Worm (Caenorhabditis elegans) whole organism, L4 larva: ENCODE measurements around the gene F53F8.7.

ENCODE experiments used
- F26F4.8 ChIP-seq: fragments of 200-800 bp; sonication (Bioruptor generic); conservative IDR thresholded peaks from 2 replicates; pipeline ENCODE4 v1.3.6; 2022; ENCODE audit warnings: missing genetic modification characterization, missing compliant biosample characterization
- F44E2.7 ChIP-seq: fragments of 200-800 bp; sonication (Bioruptor generic); IDR thresholded peaks from 2 replicates; pipeline ENCODE4 v2.1.2; 2022; ENCODE audit warnings: missing genetic modification characterization, missing compliant biosample characterization
- F49E8.2 ChIP-seq: sonication (generic microtip); optimal IDR thresholded peaks from 2 replicates; lab custom pipeline; 2016; ENCODE audit warnings: missing compliant biosample characterization, mild to moderate bottlenecking, missing genetic modification characterization, borderline replicate concordance
- T20F7.1 ChIP-seq: fragments of 200-800 bp; sonication (Bioruptor generic); optimal IDR thresholded peaks from 2 replicates; lab custom pipeline; 2018; ENCODE audit warnings: mild to moderate bottlenecking, missing genetic modification characterization, missing compliant biosample characterization
- ZK546.5 ChIP-seq, 2 experiments: sonication (generic microtip); optimal IDR thresholded peaks; 2 replicates each; lab custom pipeline; 2017; ENCODE audit warnings: missing biosample characterization in 2 of 2, missing genetic modification characterization in 2 of 2
- aha-1 ChIP-seq: fragments of 150-350 bp; peaks from one replicate; lab custom pipeline; 2014; ENCODE audit warnings: missing biosample characterization, missing genetic modification characterization
- aly-2 ChIP-seq: sonication (generic microtip); optimal IDR thresholded peaks from 2 replicates; lab custom pipeline; 2018; ENCODE audit warnings: missing biosample characterization, missing genetic modification characterization
- ama-1 ChIP-seq: fragments of 150-350 bp; optimal IDR thresholded peaks from 2 replicates; lab custom pipeline; 2014; ENCODE audit warnings: inconsistent platforms, mixed read lengths
- arid-1 ChIP-seq: fragments of 200-800 bp; sonication (Bioruptor generic); conservative IDR thresholded peaks from 2 replicates; pipeline ENCODE4 v1.3.6; 2022; ENCODE audit warnings: missing genetic modification reagents, missing genetic modification characterization, missing compliant biosample characterization
- attf-4 ChIP-seq: sonication (generic microtip); optimal IDR thresholded peaks from 3 replicates; lab custom pipeline; 2017; ENCODE audit warnings: missing biosample characterization, missing genetic modification characterization
- ceh-28 ChIP-seq: fragments of 150-350 bp; optimal IDR thresholded peaks from 2 replicates; lab custom pipeline; 2014; ENCODE audit warnings: missing biosample characterization, missing genetic modification reagents, missing genetic modification characterization
- ceh-44 ChIP-seq: fragments of 200-800 bp; sonication (Bioruptor generic); IDR thresholded peaks from 2 replicates; pipeline ENCODE4 v1.3.6; 2022; ENCODE audit warnings: missing genetic modification reagents, missing genetic modification characterization, missing compliant biosample characterization
- ceh-62 ChIP-seq: sonication (generic microtip); optimal IDR thresholded peaks from 2 replicates; lab custom pipeline; 2017; ENCODE audit warnings: missing biosample characterization, missing genetic modification characterization
- ces-1 ChIP-seq: fragments of 150-350 bp; sonication (generic microtip); optimal IDR thresholded peaks from 4 replicates; lab custom pipeline; 2014; ENCODE audit warnings: missing biosample characterization, missing genetic modification reagents, missing genetic modification characterization
- cey-2 ChIP-seq: sonication (generic microtip); optimal IDR thresholded peaks from 3 replicates; lab custom pipeline; 2017; ENCODE audit warnings: missing genetic modification characterization, mild to moderate bottlenecking, missing compliant biosample characterization, antibody characterized with exemption, borderline replicate concordance; ENCODE audit not compliant: insufficient read depth
- ctbp-1 ChIP-seq: fragments of 200-800 bp; sonication (Bioruptor generic); IDR thresholded peaks from 2 replicates; pipeline ENCODE4 v1.3.6; 2022; ENCODE audit warnings: missing genetic modification reagents, missing genetic modification characterization, missing compliant biosample characterization
- daf-12 ChIP-seq: fragments of 150-350 bp; optimal IDR thresholded peaks from 2 replicates; lab custom pipeline; 2014; ENCODE audit warnings: missing biosample characterization, missing genetic modification reagents, missing genetic modification characterization
- daf-16 ChIP-seq, 3 experiments: sonication (generic microtip); optimal IDR thresholded peaks; 2 replicates each; lab custom pipeline; 2016 to 2017; ENCODE audit warnings: missing genetic modification characterization in 3 of 3, missing genetic modification reagents in 3 of 3, mild to moderate bottlenecking in 2 of 3, missing compliant biosample characterization in 2 of 3, missing biosample characterization in 1 of 3, moderate library complexity in 1 of 3
- daf-19 ChIP-seq: fragments of 200-800 bp; sonication (Bioruptor generic); conservative IDR thresholded peaks from 2 replicates; pipeline ENCODE4 v1.3.6; 2022; ENCODE audit warnings: missing genetic modification characterization, missing compliant biosample characterization
- daf-8 ChIP-seq: fragments of 200-800 bp; sonication (Bioruptor generic); IDR thresholded peaks from 2 replicates; pipeline ENCODE4 v1.3.6; 2022; ENCODE audit warnings: missing genetic modification characterization, missing compliant biosample characterization
- dmd-6 ChIP-seq: fragments of 200-800 bp; sonication (Bioruptor generic); IDR thresholded peaks from 2 replicates; pipeline ENCODE4 v1.3.6; 2022; ENCODE audit warnings: missing genetic modification reagents, missing genetic modification characterization, missing compliant biosample characterization
- dmd-9 ChIP-seq: fragments of 200-800 bp; sonication (Bioruptor generic); IDR thresholded peaks from 2 replicates; pipeline ENCODE4 v1.3.6; 2022; ENCODE audit warnings: missing genetic modification reagents, missing genetic modification characterization, missing compliant biosample characterization
- egl-43 ChIP-seq: fragments of 200-800 bp; sonication (Bioruptor generic); IDR thresholded peaks from 2 replicates; pipeline ENCODE4 v1.3.6; 2022; ENCODE audit warnings: missing genetic modification reagents, missing genetic modification characterization, missing compliant biosample characterization
- fos-1 ChIP-seq: fragments of 150-350 bp; optimal IDR thresholded peaks from 2 replicates; lab custom pipeline; 2014; ENCODE audit warnings: missing biosample characterization, missing genetic modification characterization
- hlh-11 ChIP-seq: fragments of 200-800 bp; sonication (Bioruptor generic); optimal IDR thresholded peaks from 2 replicates; lab custom pipeline; 2018; ENCODE audit warnings: mild to moderate bottlenecking, missing genetic modification characterization, missing compliant biosample characterization
- jun-1 ChIP-seq: fragments of 150-350 bp; optimal IDR thresholded peaks from 2 replicates; lab custom pipeline; 2014; ENCODE audit warnings: missing biosample characterization, missing genetic modification reagents, missing genetic modification characterization
- lin-1 ChIP-seq: fragments of 200-800 bp; sonication (Bioruptor generic); IDR thresholded peaks from 2 replicates; pipeline ENCODE4 v1.3.6; 2022; ENCODE audit warnings: missing genetic modification reagents, missing genetic modification characterization, missing compliant biosample characterization
- lin-13 ChIP-seq: fragments of 150-350 bp; optimal IDR thresholded peaks from 2 replicates; lab custom pipeline; 2014; ENCODE audit warnings: missing biosample characterization, missing genetic modification reagents, missing genetic modification characterization
- lin-15B ChIP-seq: fragments of 150-350 bp; sonication (generic microtip); optimal IDR thresholded peaks from 3 replicates; lab custom pipeline; 2014; ENCODE audit warnings: missing biosample characterization, missing genetic modification characterization
- lin-38 ChIP-seq: fragments of 200-800 bp; sonication (Bioruptor generic); IDR thresholded peaks from 2 replicates; pipeline ENCODE4 v1.3.6; 2022; ENCODE audit warnings: missing genetic modification reagents, missing genetic modification characterization, missing compliant biosample characterization
- lin-39 ChIP-seq: fragments of 150-350 bp; optimal IDR thresholded peaks from 2 replicates; lab custom pipeline; 2014; ENCODE audit warnings: missing biosample characterization, missing genetic modification reagents, missing genetic modification characterization
- lir-3 ChIP-seq: sonication (generic microtip); optimal IDR thresholded peaks from 2 replicates; lab custom pipeline; 2016; ENCODE audit warnings: mild to moderate bottlenecking, missing genetic modification characterization, missing compliant biosample characterization
- mdt-29 ChIP-seq: fragments of 200-800 bp; sonication (Bioruptor generic); IDR thresholded peaks from 2 replicates; pipeline ENCODE4 v1.3.6; 2022; ENCODE audit warnings: missing genetic modification reagents, missing genetic modification characterization, missing compliant biosample characterization
- mep-1 ChIP-seq: fragments of 150-350 bp; sonication (generic microtip); optimal IDR thresholded peaks from 3 replicates; lab custom pipeline; 2014; ENCODE audit warnings: missing biosample characterization, missing genetic modification characterization
- mes-2 ChIP-seq: sonication (generic microtip); optimal IDR thresholded peaks from 2 replicates; lab custom pipeline; 2016; ENCODE audit warnings: missing genotype, mild to moderate bottlenecking, missing genetic modification characterization, missing compliant biosample characterization; ENCODE audit not compliant: poor library complexity, severe bottlenecking
- mxl-2 ChIP-seq: fragments of 200-800 bp; sonication (Bioruptor generic); conservative IDR thresholded peaks from 2 replicates; pipeline ENCODE4 v1.3.6; 2022; ENCODE audit warnings: missing genetic modification reagents, missing genetic modification characterization, missing compliant biosample characterization
- nhr-237 ChIP-seq: sonication (generic microtip); optimal IDR thresholded peaks from 2 replicates; lab custom pipeline; 2017; ENCODE audit warnings: missing biosample characterization, missing genetic modification characterization
- nhr-25 ChIP-seq: sonication (generic microtip); optimal IDR thresholded peaks from 2 replicates; lab custom pipeline; 2017; ENCODE audit warnings: missing genetic modification characterization, mild to moderate bottlenecking, missing compliant biosample characterization, antibody characterized with exemption, moderate library complexity, borderline replicate concordance; ENCODE audit not compliant: insufficient read depth
- nhr-6 ChIP-seq: fragments of 150-350 bp; optimal IDR thresholded peaks from 2 replicates; lab custom pipeline; 2014; ENCODE audit warnings: missing biosample characterization, missing genetic modification characterization
- nhr-76 ChIP-seq: fragments of 150-350 bp; optimal IDR thresholded peaks from 2 replicates; lab custom pipeline; 2014; ENCODE audit warnings: missing biosample characterization, missing genetic modification characterization
- pqm-1 ChIP-seq: sonication (generic microtip); optimal IDR thresholded peaks from 2 replicates; lab custom pipeline; 2017; ENCODE audit warnings: missing biosample characterization, missing genetic modification characterization
- rbr-2 ChIP-seq: sonication (generic microtip); optimal IDR thresholded peaks from 2 replicates; lab custom pipeline; 2016; ENCODE audit warnings: missing genotype, missing genetic modification characterization, missing compliant biosample characterization
- set-16 ChIP-seq: fragments of 200-800 bp; sonication (Bioruptor generic); IDR thresholded peaks from 2 replicates; pipeline ENCODE4 v1.3.6; 2022; ENCODE audit warnings: missing genetic modification reagents, missing genetic modification characterization, missing compliant biosample characterization
- skn-1 ChIP-seq: fragments of 150-350 bp; optimal IDR thresholded peaks from 2 replicates; lab custom pipeline; 2014; ENCODE audit warnings: missing biosample characterization, missing genetic modification characterization
- snpc-1.2 ChIP-seq: fragments of 200-800 bp; sonication (Bioruptor generic); IDR thresholded peaks from 2 replicates; pipeline ENCODE4 v1.3.6; 2022; ENCODE audit warnings: missing genetic modification reagents, missing genetic modification characterization, missing compliant biosample characterization
- spr-3 ChIP-seq: fragments of 200-800 bp; sonication (Bioruptor generic); optimal IDR thresholded peaks from 2 replicates; lab custom pipeline; 2018; ENCODE audit warnings: mild to moderate bottlenecking, missing genetic modification characterization, missing compliant biosample characterization
- tag-97 ChIP-seq: fragments of 200-800 bp; sonication (Bioruptor generic); IDR thresholded peaks from 2 replicates; pipeline ENCODE4 v1.3.6; 2022; ENCODE audit warnings: missing genetic modification characterization, missing compliant biosample characterization
- unc-130 ChIP-seq: sonication (generic microtip); optimal IDR thresholded peaks from 2 replicates; lab custom pipeline; 2016; ENCODE audit warnings: missing genetic modification reagents, missing genetic modification characterization, missing compliant biosample characterization

The F53F8.7 gene

DNA sequence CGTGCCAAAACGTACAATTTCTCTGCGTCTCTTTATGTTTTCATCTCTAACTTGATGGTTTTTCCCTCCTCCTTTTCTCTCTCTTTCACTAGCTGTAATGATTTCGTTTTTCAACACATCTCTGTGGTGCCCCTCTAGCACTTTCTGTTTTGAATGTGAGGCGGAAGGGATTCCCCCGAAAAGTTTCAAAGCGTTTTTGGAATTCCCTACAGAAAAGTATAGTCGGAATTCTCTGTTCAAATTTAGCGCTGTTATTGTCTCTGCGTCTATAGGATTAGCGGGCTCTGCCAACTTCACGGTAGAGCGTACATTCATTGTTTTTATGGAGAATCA, 14.8 kb upstream of the F53F8.7 start (continued):
- TF ChIP-seq lin-38 (no peak), ctbp-1 (GFP tag; lab: Robert Waterston, UW) (0 out of 2 replicates have a peak, but pooled peaks have one; percentile 40), nhr-25 (tag; lab: Kevin White, UChicago) (no peak), mdt-29 (GFP tag; lab: Robert Waterston, UW) (no peak), lir-3 (tag; lab: Kevin White, UChicago) (no peak)

- TF ChIP-seq ZK546.5 (tag; optimal IDR thresholded peaks at IDR 0.05; lab: Kevin White, UChicago) (no peak), egl-43 (no peak), unc-130 (GFP tag; lab: Kevin White, UChicago) (no peak), dmd-6 (GFP tag; lab: Robert Waterston, UW) (peak; percentile 84), pqm-1 (tag; lab: Kevin White, UChicago) (peak; percentile 91), nhr-25 (tag; lab: Kevin White, UChicago) (no peak), hlh-11 (peak; percentile 90), cey-2 (tag; lab: Kevin White, UChicago) (peak; percentile 88), ama-1 (lab: Kevin White, UChicago) (no peak), daf-8 (GFP tag; lab: Robert Waterston, UW) (no peak), lin-39 (tag; lab: Kevin White, UChicago) (no peak), aly-2 (tag; lab: Kevin White, UChicago) (no peak), rbr-2 (tag; lab: Kevin White, UChicago) (no peak), dmd-9 (no peak), F49E8.2 (tag; lab: Kevin White, UChicago) (no peak), attf-4 (tag; lab: Kevin White, UChicago) (no peak), ces-1 (GFP tag; lab: Kevin White, UChicago) (no peak), jun-1 (tag; lab: Kevin White, UChicago) (no peak), F44E2.7 (GFP tag; lab: Robert Waterston, UW) (no peak), F26F4.8 (GFP tag; lab: Robert Waterston, UW) (no peak), daf-19 (GFP tag; lab: Robert Waterston, UW) (no peak), nhr-76 (tag; lab: Kevin White, UChicago) (no peak), ceh-62 (tag; lab: Kevin White, UChicago) (no peak), ctbp-1 (GFP tag; lab: Robert Waterston, UW) (0 out of 2 replicates have a peak, but pooled peaks have one; percentile 12), nhr-237 (tag; lab: Kevin White, UChicago) (no peak), mep-1 (peak; percentile 32), nhr-6 (tag; lab: Kevin White, UChicago) (peak; percentile 1), T20F7.1 (GFP tag; lab: Kevin White, UChicago) (peak; percentile 56), snpc-1.2 (GFP tag; lab: Robert Waterston, UW) (no peak), daf-12 (tag; lab: Kevin White, UChicago) (no peak), mxl-2 (GFP tag; lab: Robert Waterston, UW) (peak; percentile 67; the same call in 1 of the 2 replicates), lin-13 (GFP tag; lab: Kevin White, UChicago) (no peak), lir-3 (tag; lab: Kevin White, UChicago) (no peak), ceh-44 (GFP tag; lab: Robert Waterston, UW) (no peak), tag-97 (GFP tag; lab: Robert Waterston, UW) (no peak), lin-15B (tag; lab: Kevin White, UChicago) (no peak), set-16 (GFP tag; lab: Robert Waterston, UW) (no peak), spr-3 (no peak), lin-1 (peak; percentile 19; the same call in 1 of the 2 replicates), skn-1 (tag; lab: Kevin White, UChicago) (no peak), aha-1 (tag; lab: Kevin White, UChicago) (peak; percentile 99), fos-1 (tag; lab: Kevin White, UChicago) (no peak), daf-16 (GFP tag; optimal IDR thresholded peaks at IDR 0.05; lab: Kevin White, UChicago) (peak in 1 of 2 experiments; percentile 36), daf-16 (tag; optimal IDR thresholded peaks at IDR 0.05; lab: Kevin White, UChicago) (peak; percentile 96), ceh-28 (tag; lab: Kevin White, UChicago) (no peak), arid-1 (GFP tag; lab: Robert Waterston, UW) (no peak), mes-2 (tag; lab: Kevin White, UChicago) (peak; percentile 46)
These were observed 14.3 kb upstream of the F53F8.7 start for ce11 chrV:20712318-20712993.
